Worm (Caenorhabditis elegans) whole organism, L3 larva: ENCODE results near the gene nuo-5.

Experiments
- R02D3.7 ChIP-seq: fragments of 150-350 bp; optimal IDR thresholded peaks from 2 replicates; lab custom pipeline; 2014; ENCODE audit warnings: missing biosample characterization, missing genetic modification characterization
- elt-2 ChIP-seq: sonication (generic microtip); optimal IDR thresholded peaks from 2 replicates; lab custom pipeline; 2016; ENCODE audit warnings: missing genetic modification reagents, mild to moderate bottlenecking, missing genetic modification characterization, missing compliant biosample characterization
- lin-15B ChIP-seq: fragments of 150-350 bp; optimal IDR thresholded peaks from 2 replicates; lab custom pipeline; 2014; ENCODE audit warnings: missing biosample characterization, missing genetic modification characterization
- nfya-1 ChIP-seq: sonication (generic microtip); optimal IDR thresholded peaks from 2 replicates; lab custom pipeline; 2017; ENCODE audit warnings: missing genetic modification characterization, mild to moderate bottlenecking, missing compliant biosample characterization, antibody characterized with exemption, moderate library complexity; ENCODE audit not compliant: insufficient read depth
- nhr-11 ChIP-seq: fragments of 150-350 bp; optimal IDR thresholded peaks from 2 replicates; lab custom pipeline; 2014; ENCODE audit warnings: missing biosample characterization, missing genetic modification characterization
- nhr-237 ChIP-seq: fragments of 150-350 bp; optimal IDR thresholded peaks from 2 replicates; lab custom pipeline; 2014; ENCODE audit warnings: missing biosample characterization, missing genetic modification characterization
- nhr-76 ChIP-seq: fragments of 150-350 bp; sonication (generic microtip); optimal IDR thresholded peaks from 5 replicates; lab custom pipeline; 2014; ENCODE audit warnings: missing biosample characterization, missing genetic modification characterization
- skn-1 ChIP-seq: fragments of 150-350 bp; optimal IDR thresholded peaks from 2 replicates; lab custom pipeline; 2014; ENCODE audit warnings: missing biosample characterization, missing genetic modification characterization
- tbx-2 ChIP-seq: sonication (generic microtip); optimal IDR thresholded peaks from 2 replicates; lab custom pipeline; 2016; ENCODE audit warnings: mild to moderate bottlenecking, missing genetic modification characterization, missing compliant biosample characterization
- unc-62 ChIP-seq: fragments of 150-350 bp; sonication (generic microtip); optimal IDR thresholded peaks from 4 replicates; lab custom pipeline; 2014; ENCODE audit warnings: missing biosample characterization, missing genetic modification reagents, missing genetic modification characterization
- ztf-4 ChIP-seq: fragments of 150-350 bp; optimal IDR thresholded peaks from 2 replicates; lab custom pipeline; 2014; ENCODE audit warnings: missing biosample characterization, missing genetic modification characterization

ce11 chrV:2727101-2727500, 28.3 kb downstream of the nuo-5 start, which contains the start of gene str-13:
- TF ChIP-seq skn-1 (tag; lab: Kevin White, UChicago) (no peak), elt-2 (tag; lab: Kevin White, UChicago) (no peak), unc-62 (no peak), R02D3.7 (tag; lab: Kevin White, UChicago) (no peak), nhr-237 (no peak), nfya-1 (tag; lab: Kevin White, UChicago) (no peak), ztf-4 (tag; lab: Kevin White, UChicago) (no peak), lin-15B (no peak), tbx-2 (tag; lab: Kevin White, UChicago) (no peak), nhr-76 (tag; lab: Kevin White, UChicago) (no peak), nhr-11 (tag; lab: Kevin White, UChicago) (no peak)
